Fruit fly (Drosophila melanogaster): ENCODE measurements around the gene CG5342.

Gene CG5342

DNA sequence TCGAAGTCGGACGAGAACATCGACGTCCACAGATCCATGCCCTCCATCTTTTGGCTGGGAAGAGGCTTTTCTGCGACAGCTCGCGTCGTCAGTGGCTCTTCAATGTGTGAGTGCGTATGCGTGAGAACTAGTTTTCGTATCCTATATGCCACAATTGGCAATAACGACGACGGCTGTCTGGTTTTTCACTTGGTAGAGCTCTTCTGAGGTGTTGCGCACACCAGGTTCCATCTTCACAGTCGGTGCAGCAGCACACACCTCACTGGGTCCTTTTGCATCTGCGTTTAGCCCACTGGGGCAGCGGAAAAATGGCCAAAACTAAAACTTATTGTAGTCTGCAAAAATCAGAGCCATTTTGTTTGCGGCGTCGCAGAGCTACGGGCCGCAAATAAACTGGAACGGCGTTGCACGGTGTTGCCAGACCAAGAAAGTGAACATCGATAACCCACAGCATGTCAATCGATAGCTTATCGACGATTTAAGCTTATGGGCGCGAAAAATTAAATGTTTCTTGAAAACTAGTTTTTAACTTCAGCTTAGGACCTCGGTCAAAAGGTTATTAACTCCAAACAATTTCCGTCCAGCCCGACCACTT lies 11.2 kb downstream of the CG5342 start, which contains the start of gene CG6791 (continued):
- TF ChIP-seq seq (GFP tag; IDR thresholded peaks at IDR 0.05) (no peak), Nf-YA (GFP tag; IDR thresholded peaks at IDR 0.05) (no peak), CG13894 (tag; optimal IDR thresholded peaks at IDR 0.05) (no peak), CG18011 (GFP tag; optimal IDR thresholded peaks at IDR 0.05) (no peak), CHES-1-like (GFP tag; optimal IDR thresholded peaks at IDR 0.05) (peak; percentile 4), stc (GFP tag; IDR thresholded peaks at IDR 0.05) (no peak), CG17568 (GFP tag; optimal IDR thresholded peaks at IDR 0.05) (no peak), CG9727 (GFP tag; optimal IDR thresholded peaks at IDR 0.05) (no peak), crol (GFP tag; IDR thresholded peaks at IDR 0.05) (no peak; the same call in 1 of the 2 replicates), Ravus (GFP tag; IDR thresholded peaks at IDR 0.05) (no peak), lola (GFP tag; optimal IDR thresholded peaks at IDR 0.05) (no peak), CG6272 (GFP tag; IDR thresholded peaks at IDR 0.05) (no peak), Sox102F (GFP tag; optimal IDR thresholded peaks at IDR 0.05) (no peak), CG6175 (GFP tag; IDR thresholded peaks at IDR 0.05) (no peak), gcm2 (GFP tag; optimal IDR thresholded peaks at IDR 0.05) (no peak), Dp (GFP tag; optimal IDR thresholded peaks at IDR 0.05) (peak; percentile 97), CG9817 (tag; optimal IDR thresholded peaks at IDR 0.05) (no peak), her (GFP tag; optimal IDR thresholded peaks at IDR 0.05) (no peak), CG2889 (GFP tag; IDR thresholded peaks at IDR 0.05) (no peak), CG13624 (GFP tag; optimal IDR thresholded peaks at IDR 0.05) (no peak), CG11085 (GFP tag; IDR thresholded peaks at IDR 0.05) (no peak), hkb (optimal IDR thresholded peaks at IDR 0.05) (no peak), hkb (GFP tag; IDR thresholded peaks at IDR 0.05) (no peak), CG15011 (GFP tag; optimal IDR thresholded peaks at IDR 0.05) (no peak), Rfx (GFP tag; IDR thresholded peaks at IDR 0.05) (no peak), ham (GFP tag; IDR thresholded peaks at IDR 0.05) (no peak), CG14860 (GFP tag; IDR thresholded peaks at IDR 0.05; ENCODE audit: partially characterized antibody) (peak; percentile 72), CG11456 (GFP tag; IDR thresholded peaks at IDR 0.05) (no peak), CG5245 (GFP tag; optimal IDR thresholded peaks at IDR 0.05) (no peak), Fer1 (GFP tag; optimal IDR thresholded peaks at IDR 0.05) (no peak), CG16779 (GFP tag; IDR thresholded peaks at IDR 0.05) (no peak), CG8944 (GFP tag; optimal IDR thresholded peaks at IDR 0.05) (no peak), disco-r (GFP tag; optimal IDR thresholded peaks at IDR 0.05) (no peak), CG4854 (GFP tag; optimal IDR thresholded peaks at IDR 0.05) (no peak), CG18476 (GFP tag; optimal IDR thresholded peaks at IDR 0.05) (no peak), CG8765 (GFP tag; IDR thresholded peaks at IDR 0.05) (no peak), HLH4C (GFP tag; IDR thresholded peaks at IDR 0.05; ENCODE audit: partially characterized antibody) (peak; percentile 75), CG14014 (GFP tag; IDR thresholded peaks at IDR 0.05) (no peak), zfh2 (GFP tag; optimal IDR thresholded peaks at IDR 0.05) (no peak), sna (GFP tag; IDR thresholded peaks at IDR 0.05; ENCODE audit: partially characterized antibody) (peak; percentile 78), pb (GFP tag; optimal IDR thresholded peaks at IDR 0.05) (no peak), Lpt (GFP tag; optimal IDR thresholded peaks at IDR 0.05) (no peak), CG16815 (GFP tag; optimal IDR thresholded peaks at IDR 0.05) (no peak), B-H2 (GFP tag; optimal IDR thresholded peaks at IDR 0.05) (no peak), mirr (GFP tag; optimal IDR thresholded peaks at IDR 0.05) (no peak), crp (GFP tag; optimal IDR thresholded peaks at IDR 0.05) (no peak), ato (GFP tag; IDR thresholded peaks at IDR 0.05; ENCODE audit: partially characterized antibody) (peak; percentile 85), esg (GFP tag; conservative IDR thresholded peaks at IDR 0.05) (no peak), shn (GFP tag; optimal IDR thresholded peaks at IDR 0.05) (no peak), Taf1 (GFP tag; IDR thresholded peaks at IDR 0.05) (no peak), mam (GFP tag; optimal IDR thresholded peaks at IDR 0.05) (no peak), Usf (GFP tag; optimal IDR thresholded peaks at IDR 0.05) (no peak)

All from whole organism, embryonic.